Fruit fly (Drosophila melanogaster) S2 (cell line): ENCODE results near the gene CG14186.

Experiments
- CG8478 ChIP-seq: fragments of >200 bp; optimal IDR thresholded peaks from 2 replicates; lab custom pipeline; 2018
- CTCF ChIP-seq, 2 experiments: fragments of >200 bp; optimal IDR thresholded peaks; 2 replicates each; lab custom pipeline; 2018

CG14186 gene

DNA sequence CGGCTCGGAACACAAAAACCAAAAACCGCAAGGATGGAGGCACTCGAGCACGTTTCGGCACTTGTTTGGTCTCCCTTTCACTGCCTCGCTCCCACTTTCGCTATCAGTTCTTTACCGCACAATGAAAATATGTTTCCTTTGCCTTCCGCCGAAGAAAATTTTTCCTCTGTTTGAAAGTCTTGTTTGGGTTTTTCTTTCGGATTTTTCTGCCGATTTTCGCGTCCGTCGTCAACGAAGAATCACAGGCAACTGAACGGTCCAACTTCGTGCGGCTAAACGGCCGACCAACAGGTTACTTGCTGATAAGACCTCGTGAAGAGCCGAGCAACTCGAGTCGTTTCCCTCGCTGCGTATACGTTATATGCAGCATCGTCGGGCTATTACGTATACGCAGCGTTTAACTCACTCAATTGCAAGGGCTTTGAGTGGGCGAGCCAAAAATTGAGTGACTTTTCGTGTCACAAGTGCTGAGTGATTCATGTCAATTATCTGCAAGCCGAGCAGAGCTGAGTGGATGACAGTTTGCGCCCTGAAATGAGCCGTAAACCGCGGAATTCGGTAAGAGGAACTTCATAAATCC, 14.8 kb downstream of the CG14186 start, which contains the start of gene sNPF-R:
sNPF-R (minus strand) TSS at position 253 of the 580 bp plus-strand sequence.
- TF ChIP-seq CG8478 (no peak), CTCF (optimal IDR thresholded peaks at IDR 0.05; lab: Kevin White, UChicago) (no peak)

dm6 chr3L:20085035-20085434, 18.6 kb downstream of the CG14186 start:
- TF ChIP-seq CTCF (optimal IDR thresholded peaks at IDR 0.05; lab: Kevin White, UChicago) (no peak), CG8478 (no peak)

dm6 chr3L:20062546-20062945, 41.1 kb downstream of the CG14186 start:
- TF ChIP-seq CTCF (optimal IDR thresholded peaks at IDR 0.05; lab: Kevin White, UChicago): no peak
- TF ChIP-seq CG8478: no peak
